Fruit fly (Drosophila melanogaster) ovary, adult (tissue): ENCODE results near the gene CG42673.

ENCODE experiments used
- CG17801 ChIP-seq: fragments of 200-800 bp; optimal IDR thresholded peaks from 2 replicates; lab custom pipeline; 2019; ENCODE audit warnings: missing biosample characterization, mild to moderate bottlenecking, missing genetic modification characterization, moderate library complexity; ENCODE audit not compliant: partially characterized antibody

The CG42673 gene

DNA sequence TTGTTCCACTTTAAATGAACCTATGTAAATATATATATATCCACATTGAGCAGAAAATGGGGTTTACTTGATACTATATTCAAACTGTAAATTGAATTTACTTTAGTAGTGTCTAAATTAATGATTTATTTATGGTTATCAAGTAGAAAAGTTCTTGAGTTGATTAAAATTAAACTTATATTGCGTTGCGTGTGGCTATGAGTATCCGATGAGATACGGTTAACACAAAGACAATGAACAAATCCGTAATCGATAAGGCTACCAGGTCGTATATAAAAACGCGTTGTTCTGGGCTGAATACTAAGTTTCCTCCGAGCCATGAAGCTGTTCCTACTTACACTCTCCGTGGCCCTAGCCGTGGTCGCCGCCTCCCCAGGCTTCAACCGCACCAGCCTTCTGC is 92.0 kb downstream of the CG42673 start, which contains the start of gene CG18179:
Gene CG18179, plus strand, starts transcription at position 301 of the 400 bp plus-strand sequence.
- TF ChIP-seq CG17801 = no peak

DNA sequence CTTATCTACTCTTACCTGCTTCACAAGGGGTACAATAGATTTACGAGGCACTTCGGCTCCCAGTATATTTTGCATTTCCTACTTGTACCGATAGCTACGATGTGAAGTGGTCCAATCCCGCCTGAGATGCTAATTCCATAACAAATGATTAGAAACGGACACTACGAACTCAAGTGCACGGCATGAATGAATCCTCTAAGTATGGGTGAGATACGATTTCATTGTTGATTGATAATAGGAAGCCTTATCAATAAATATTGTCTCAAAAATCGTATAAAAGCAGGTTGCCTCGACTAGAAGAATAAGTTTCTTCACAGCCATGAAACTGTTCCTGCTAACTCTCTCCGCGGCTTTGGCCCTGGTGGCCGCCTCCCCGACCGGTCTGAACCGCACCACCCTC is 93.7 kb downstream of the CG42673 start, which contains the start of gene CG18180:
Gene CG18180, plus strand, starts transcription at position 301 of the 400 bp plus-strand sequence.
- TF ChIP-seq CG17801 = no peak

DNA sequence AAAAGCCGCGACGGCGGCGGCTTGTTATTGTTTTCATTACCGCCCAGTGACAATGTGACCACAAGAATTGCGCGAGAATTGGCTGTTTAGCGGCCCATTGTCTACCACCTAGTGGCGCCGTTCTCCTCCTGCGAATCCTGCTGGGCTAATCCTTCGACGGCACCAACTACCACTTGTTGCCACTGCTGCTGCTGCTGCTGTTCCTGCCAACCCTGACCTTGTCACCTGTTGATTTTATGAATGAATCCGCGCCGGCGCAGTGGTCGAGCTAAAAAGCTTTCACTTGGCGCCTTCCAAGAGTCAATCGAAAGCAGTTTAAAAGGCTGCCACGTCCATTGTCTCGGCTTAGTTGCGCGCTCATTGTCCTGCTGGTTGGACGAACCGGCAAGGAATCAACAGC is 96.7 kb downstream of the CG42673 start, which contains the start of gene CNMaR:
Gene CNMaR, plus strand, starts transcription at position 348 of the 400 bp plus-strand sequence.
- no peak for TF ChIP-seq CG17801
